Worm (Caenorhabditis elegans) whole organism, midembryonic: Measurements from ENCODE around the gene fnta-1.

ENCODE experiments used
- T22C8.4 ChIP-seq: fragments of 200-800 bp; sonication (Bioruptor generic); IDR thresholded peaks from 2 replicates; pipeline ENCODE4 v1.3.6; 2022; ENCODE audit warnings: missing genetic modification characterization, missing compliant biosample characterization
- cog-1 ChIP-seq: sonication (generic microtip); optimal IDR thresholded peaks from 2 replicates; lab custom pipeline; 2016; ENCODE audit warnings: missing genetic modification characterization, missing compliant biosample characterization
- flt-1 ChIP-seq: fragments of 200-800 bp; sonication (Bioruptor generic); IDR thresholded peaks from 2 replicates; pipeline ENCODE4 v1.3.6; 2022; ENCODE audit warnings: missing genetic modification characterization, missing compliant biosample characterization
- klf-2 ChIP-seq: fragments of 200-800 bp; sonication (Bioruptor generic); conservative IDR thresholded peaks from 2 replicates; pipeline ENCODE4 v1.3.6; 2022; ENCODE audit warnings: missing genetic modification reagents, missing genetic modification characterization, missing compliant biosample characterization
- med-1 ChIP-seq: sonication (generic microtip); optimal IDR thresholded peaks from 2 replicates; lab custom pipeline; 2017; ENCODE audit warnings: missing genetic modification characterization, mild to moderate bottlenecking, missing compliant biosample characterization, antibody characterized with exemption, missing genetic modification reagents; ENCODE audit not compliant: insufficient read depth
- ref-1 ChIP-seq: fragments of 200-800 bp; sonication (Bioruptor generic); conservative IDR thresholded peaks from 2 replicates; pipeline ENCODE4 v1.3.6; 2022; ENCODE audit warnings: missing genetic modification reagents, missing genetic modification characterization, missing compliant biosample characterization
- tab-1 ChIP-seq: fragments of 200-800 bp; sonication (Bioruptor generic); IDR thresholded peaks from 2 replicates; pipeline ENCODE4 v1.3.6; 2022; ENCODE audit warnings: missing genetic modification characterization, missing compliant biosample characterization
- ztf-23 ChIP-seq: fragments of 200-800 bp; sonication (Bioruptor generic); IDR thresholded peaks from 2 replicates; pipeline ENCODE4 v1.3.6; 2022; ENCODE audit warnings: missing genetic modification reagents, missing genetic modification characterization, missing compliant biosample characterization
- ztf-29 ChIP-seq: fragments of 200-800 bp; sonication (Bioruptor generic); IDR thresholded peaks from 2 replicates; pipeline ENCODE4 v1.3.6; 2022; ENCODE audit warnings: missing genetic modification reagents, missing genetic modification characterization, missing compliant biosample characterization

fnta-1 gene

DNA sequence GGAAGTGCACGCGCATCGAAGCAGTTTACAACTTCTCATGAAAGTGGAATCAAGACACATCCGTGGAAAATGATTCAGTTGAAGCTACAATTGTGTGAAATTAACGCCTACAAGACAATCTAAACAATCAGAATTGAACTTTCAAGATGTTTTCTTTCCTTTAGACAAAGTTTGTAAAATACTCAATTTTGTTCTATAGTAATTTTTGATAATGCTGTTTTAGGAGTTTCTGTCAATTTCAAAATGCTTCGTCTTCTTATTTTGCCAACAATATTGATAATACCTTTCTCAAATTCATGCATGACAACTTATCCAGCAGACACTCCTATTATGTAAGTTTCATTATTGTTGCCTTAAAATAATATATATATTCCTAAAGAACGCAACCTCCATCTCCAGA lies 29.0 kb upstream of the fnta-1 start, which contains the start of gene T21D12.11:
TSS of gene T21D12.11 (plus strand) at position 301 of the 400 bp plus-strand sequence.
- no peak for TF ChIP-seq T22C8.4
- TF ChIP-seq ztf-23 (GFP tag; lab: Robert Waterston, UW) = no peak
- no peak for TF ChIP-seq med-1 (GFP tag; lab: Kevin White, UChicago)
- TF ChIP-seq ztf-29 (GFP tag; lab: Robert Waterston, UW) = no peak
- TF ChIP-seq ref-1 (GFP tag; lab: Robert Waterston, UW) = no peak
- TF ChIP-seq flt-1 = no peak
- no peak for TF ChIP-seq tab-1 (GFP tag; lab: Robert Waterston, UW)
- TF ChIP-seq cog-1 (tag; lab: Kevin White, UChicago) = no peak
- TF ChIP-seq klf-2 (GFP tag; lab: Robert Waterston, UW) = no peak

DNA sequence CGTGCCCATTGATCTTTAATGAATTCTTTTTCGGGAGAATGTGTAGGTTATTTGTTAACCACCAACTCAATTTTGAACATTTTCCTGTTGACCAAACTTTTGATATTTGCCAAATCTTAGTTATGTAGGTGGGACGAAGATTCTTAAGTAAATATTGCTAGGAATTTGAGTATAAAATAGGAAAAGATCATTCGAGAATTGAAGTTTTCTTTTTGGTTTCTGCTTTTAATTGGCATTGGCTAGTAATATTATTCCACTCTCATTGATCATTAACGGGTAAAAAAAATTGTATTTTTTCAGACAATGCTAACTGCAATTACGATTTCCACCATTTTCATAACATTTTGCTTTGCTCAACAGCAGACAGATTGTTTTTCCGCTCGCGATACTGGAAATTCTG lies 26.0 kb upstream of the fnta-1 start, which contains the start of gene T21D12.12:
TSS of gene T21D12.12 (plus strand) at position 301 of the 400 bp plus-strand sequence.
- TF ChIP-seq cog-1 (tag; lab: Kevin White, UChicago) = no peak
- no peak for TF ChIP-seq klf-2 (GFP tag; lab: Robert Waterston, UW)
- no peak for TF ChIP-seq ztf-29 (GFP tag; lab: Robert Waterston, UW)
- TF ChIP-seq med-1 (GFP tag; lab: Kevin White, UChicago) = no peak
- no peak for TF ChIP-seq tab-1 (GFP tag; lab: Robert Waterston, UW)
- TF ChIP-seq ztf-23 (GFP tag; lab: Robert Waterston, UW) = no peak
- no peak for TF ChIP-seq T22C8.4
- no peak for TF ChIP-seq ref-1 (GFP tag; lab: Robert Waterston, UW)
- no peak for TF ChIP-seq flt-1

DNA sequence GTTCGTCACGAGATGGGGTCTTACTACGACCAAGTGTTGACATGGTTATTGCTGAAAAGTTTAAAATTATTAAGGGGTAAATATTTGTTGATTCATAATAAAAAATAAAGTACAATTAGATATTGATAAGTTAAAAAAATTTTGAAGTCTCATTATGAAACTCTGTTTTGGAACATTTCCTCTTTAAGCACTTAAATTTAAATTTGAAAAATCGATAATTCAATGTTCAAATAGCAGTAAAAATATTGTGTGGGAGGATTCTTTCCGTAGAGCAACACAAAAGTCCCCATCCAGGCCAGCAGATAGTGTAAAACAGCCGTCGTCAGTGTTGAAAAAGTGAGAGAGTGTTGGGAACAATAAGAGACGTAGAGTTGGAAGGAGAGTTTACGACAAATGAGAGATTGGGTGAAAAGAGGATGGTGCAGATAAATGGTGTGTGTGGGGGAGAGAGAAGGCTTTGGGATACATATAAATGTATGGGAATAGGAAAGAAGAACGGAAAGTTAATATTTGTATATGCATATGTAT lies 24.1 kb upstream of the fnta-1 start, which contains the start of gene pat-6:
TSS of gene pat-6 (minus strand) at position 51 of the 528 bp plus-strand sequence.
- TF ChIP-seq T22C8.4 (peak; percentile 59), tab-1 (GFP tag; lab: Robert Waterston, UW) (no peak), flt-1 (no peak), cog-1 (tag; lab: Kevin White, UChicago) (no peak)

DNA sequence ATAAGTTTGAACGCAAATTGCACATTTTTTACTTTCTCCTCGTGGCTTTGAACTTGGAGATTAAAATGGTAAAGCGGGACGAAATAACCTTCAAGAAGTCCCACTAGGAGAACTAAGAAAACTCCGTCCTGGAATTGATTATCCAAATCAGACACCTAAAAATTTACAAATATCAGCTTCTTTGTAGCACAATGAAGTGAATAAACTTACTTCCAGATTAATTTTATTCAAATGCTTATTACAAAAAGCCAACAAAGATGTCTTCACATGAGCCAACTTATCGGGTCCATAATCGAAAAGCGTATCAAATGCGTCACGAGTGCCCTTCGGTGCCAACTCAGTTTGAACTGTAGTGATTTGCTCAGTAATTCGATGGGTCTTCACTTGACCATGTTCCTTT lies 22.4 kb upstream of the fnta-1 start:
- TF ChIP-seq ref-1 (GFP tag; lab: Robert Waterston, UW) (no peak), tab-1 (GFP tag; lab: Robert Waterston, UW) (no peak), ztf-23 (GFP tag; lab: Robert Waterston, UW) (no peak), cog-1 (tag; lab: Kevin White, UChicago) (no peak), ztf-29 (GFP tag; lab: Robert Waterston, UW) (no peak), klf-2 (GFP tag; lab: Robert Waterston, UW) (no peak), med-1 (GFP tag; lab: Kevin White, UChicago) (no peak), flt-1 (no peak), T22C8.4 (no peak)

DNA sequence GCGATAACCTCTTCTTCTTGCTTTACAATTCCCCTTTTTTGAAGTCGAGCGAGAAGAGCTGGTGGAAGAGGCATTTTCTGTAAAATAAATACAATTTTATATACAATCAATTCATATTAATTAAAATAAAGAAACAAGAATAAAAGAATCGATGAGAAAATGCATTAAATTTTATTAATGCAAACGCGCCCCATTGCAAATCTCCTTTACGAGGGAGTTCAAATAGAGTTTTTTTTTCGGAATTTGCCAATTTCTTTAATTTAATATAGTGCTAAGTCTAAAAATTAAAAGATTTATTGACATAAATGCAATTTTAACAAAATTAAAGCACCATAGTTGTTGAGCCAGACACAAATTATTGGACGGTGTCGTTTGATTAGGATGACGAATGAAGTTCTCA lies 21.5 kb upstream of the fnta-1 start, which contains the start of gene pqbp-1.1:
TSS of gene pqbp-1.1 (minus strand) at position 77 of the 400 bp plus-strand sequence.
- TF ChIP-seq med-1 (GFP tag; lab: Kevin White, UChicago) = no peak
- TF ChIP-seq klf-2 (GFP tag; lab: Robert Waterston, UW) = no peak
- no peak for TF ChIP-seq ztf-29 (GFP tag; lab: Robert Waterston, UW)
- TF ChIP-seq cog-1 (tag; lab: Kevin White, UChicago) = no peak
- no peak for TF ChIP-seq ref-1 (GFP tag; lab: Robert Waterston, UW)
- TF ChIP-seq flt-1 = 0 out of 2 replicates have a peak, but pooled peaks have one; percentile 59
- TF ChIP-seq T22C8.4 = peak; percentile 42; the same call in 1 of the 2 replicates
- no peak for TF ChIP-seq tab-1 (GFP tag; lab: Robert Waterston, UW)
- TF ChIP-seq ztf-23 (GFP tag; lab: Robert Waterston, UW) = no peak

DNA sequence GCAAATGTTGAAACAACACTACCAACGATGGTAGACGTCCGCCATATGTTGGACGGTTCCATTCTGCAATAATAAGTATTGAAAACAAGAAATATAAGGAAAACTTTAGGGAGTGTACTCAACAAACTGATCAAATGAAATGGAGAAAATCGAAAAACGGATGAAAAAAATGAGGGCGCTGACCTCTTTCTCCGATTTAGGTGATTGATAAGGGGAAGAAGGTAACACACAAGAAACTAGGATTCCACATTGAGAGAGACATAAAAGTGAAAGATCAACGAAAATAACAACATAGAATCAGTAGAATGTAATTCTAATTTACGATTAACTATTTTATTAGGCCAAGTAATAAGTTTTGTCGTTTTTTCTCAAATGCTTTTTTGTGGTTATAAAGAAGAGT lies 19.0 kb upstream of the fnta-1 start, which contains the start of gene dpy-9:
TSS of gene dpy-9 (minus strand) at position 63 of the 400 bp plus-strand sequence.
- TF ChIP-seq tab-1 (GFP tag; lab: Robert Waterston, UW) (no peak), ztf-29 (GFP tag; lab: Robert Waterston, UW) (no peak), med-1 (GFP tag; lab: Kevin White, UChicago) (no peak), cog-1 (tag; lab: Kevin White, UChicago) (no peak), flt-1 (no peak), ztf-23 (GFP tag; lab: Robert Waterston, UW) (no peak), T22C8.4 (no peak), ref-1 (GFP tag; lab: Robert Waterston, UW) (no peak), klf-2 (GFP tag; lab: Robert Waterston, UW) (no peak)

DNA sequence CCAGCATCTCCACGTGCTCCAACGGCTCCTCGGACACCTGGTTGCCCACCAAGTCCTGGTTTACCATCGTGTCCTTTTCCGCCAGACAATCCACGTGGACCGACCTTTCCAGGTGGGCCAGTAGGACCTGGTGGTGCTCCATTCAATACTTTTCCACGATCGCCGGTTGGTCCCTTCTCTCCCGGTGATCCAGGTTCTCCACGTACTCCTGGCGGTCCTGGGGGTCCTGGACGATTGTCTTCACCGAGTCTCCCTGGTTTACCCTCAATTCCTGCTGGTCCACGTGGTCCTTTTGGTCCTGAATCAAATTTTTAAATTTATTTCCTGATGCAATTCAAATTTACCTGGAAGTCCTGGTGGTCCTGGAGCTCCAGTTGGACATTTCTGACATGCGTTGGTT lies 18.3 kb upstream of the fnta-1 start:
- TF ChIP-seq ref-1 (GFP tag; lab: Robert Waterston, UW) = no peak
- no peak for TF ChIP-seq cog-1 (tag; lab: Kevin White, UChicago)
- TF ChIP-seq ztf-23 (GFP tag; lab: Robert Waterston, UW) = no peak
- TF ChIP-seq tab-1 (GFP tag; lab: Robert Waterston, UW) = no peak
- TF ChIP-seq ztf-29 (GFP tag; lab: Robert Waterston, UW) = no peak
- TF ChIP-seq klf-2 (GFP tag; lab: Robert Waterston, UW) = no peak
- no peak for TF ChIP-seq T22C8.4

DNA sequence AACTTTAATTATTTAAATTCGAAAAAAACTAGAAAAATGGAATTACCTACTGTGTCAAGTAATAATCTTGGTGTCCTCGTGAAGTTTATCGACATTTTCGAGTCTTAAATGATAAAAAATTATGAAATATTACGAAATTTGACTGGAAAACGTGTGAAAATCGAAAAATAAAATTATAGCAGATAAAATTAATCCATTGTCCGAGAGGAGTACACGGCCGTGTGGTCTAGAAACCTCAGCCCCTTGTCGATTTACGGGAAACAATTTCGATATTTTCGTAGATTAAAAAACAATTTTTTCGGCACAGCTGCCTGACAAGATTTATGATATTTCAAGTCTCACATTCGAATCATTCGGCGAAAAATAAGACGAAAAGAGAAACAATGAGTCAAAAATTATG lies 17.0 kb upstream of the fnta-1 start, which contains the start of gene R02D3.8:
TSS of gene R02D3.8 (minus strand) at position 109 of the 400 bp plus-strand sequence.
- TF ChIP-seq ref-1 (GFP tag; lab: Robert Waterston, UW) (no peak), ztf-23 (GFP tag; lab: Robert Waterston, UW) (no peak), med-1 (GFP tag; lab: Kevin White, UChicago) (no peak), ztf-29 (GFP tag; lab: Robert Waterston, UW) (no peak), cog-1 (tag; lab: Kevin White, UChicago) (no peak), klf-2 (GFP tag; lab: Robert Waterston, UW) (no peak), T22C8.4 (no peak), tab-1 (GFP tag; lab: Robert Waterston, UW) (no peak), flt-1 (no peak)

DNA sequence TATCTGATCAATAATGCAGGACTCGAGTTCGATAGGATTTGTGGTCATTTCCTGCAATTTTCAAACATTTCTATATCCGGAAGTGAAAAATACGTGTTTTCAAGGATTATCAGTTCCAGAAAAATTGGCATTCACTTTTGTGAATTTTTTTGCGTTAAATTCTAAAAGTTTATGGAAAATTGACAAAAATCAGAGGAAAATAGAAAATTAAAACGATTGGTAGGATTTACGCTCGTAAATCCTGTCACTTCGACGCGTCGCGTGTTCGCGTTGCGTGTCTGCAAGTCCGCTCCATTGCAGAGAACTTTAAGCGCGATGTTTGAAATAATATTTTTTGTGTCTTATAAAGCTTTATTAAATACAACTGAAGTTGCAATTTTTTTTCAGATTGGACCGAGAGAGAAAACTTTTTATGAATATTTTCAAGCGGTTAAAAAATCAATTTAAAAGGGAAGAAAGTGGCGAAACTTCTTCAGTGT lies 15.3 kb upstream of the fnta-1 start, which contains the start of gene rcat-1:
TSS of gene rcat-1 (minus strand) at position 51 of the 479 bp plus-strand sequence.
- TF ChIP-seq T22C8.4 (no peak), ztf-29 (GFP tag; lab: Robert Waterston, UW) (no peak), klf-2 (GFP tag; lab: Robert Waterston, UW) (no peak), flt-1 (peak; percentile 69), cog-1 (tag; lab: Kevin White, UChicago) (peak; percentile 63), ztf-23 (GFP tag; lab: Robert Waterston, UW) (peak; percentile 51; the same call in 1 of the 2 replicates)
